Fruit fly (Drosophila melanogaster) whole organism: ENCODE measurements around the gene Kots.

Source experiments
- CG8478 ChIP-seq: fragments of >200 bp; optimal IDR thresholded peaks from 2 replicates; lab custom pipeline; 2018; ENCODE audit warnings: inconsistent platforms
- Dll ChIP-seq: fragments of >200 bp; optimal IDR thresholded peaks from 2 replicates; lab custom pipeline; 2017
- EcR ChIP-seq, 2 experiments: fragments of >200 bp; optimal IDR thresholded peaks; 2 replicates each; lab custom pipeline; 2017; ENCODE audit warnings: missing biosample characterization in 2 of 2, missing genetic modification characterization in 2 of 2, missing genetic modification reagents in 2 of 2
- pan ChIP-seq: fragments of >200 bp; optimal IDR thresholded peaks from 2 replicates; lab custom pipeline; 2017
- psq ChIP-seq: fragments of >200 bp; optimal IDR thresholded peaks from 2 replicates; lab custom pipeline; 2017
- usp ChIP-seq: fragments of >200 bp; optimal IDR thresholded peaks from 2 replicates; lab custom pipeline; 2017; ENCODE audit warnings: missing biosample characterization, missing genetic modification characterization, mixed read lengths

DNA sequence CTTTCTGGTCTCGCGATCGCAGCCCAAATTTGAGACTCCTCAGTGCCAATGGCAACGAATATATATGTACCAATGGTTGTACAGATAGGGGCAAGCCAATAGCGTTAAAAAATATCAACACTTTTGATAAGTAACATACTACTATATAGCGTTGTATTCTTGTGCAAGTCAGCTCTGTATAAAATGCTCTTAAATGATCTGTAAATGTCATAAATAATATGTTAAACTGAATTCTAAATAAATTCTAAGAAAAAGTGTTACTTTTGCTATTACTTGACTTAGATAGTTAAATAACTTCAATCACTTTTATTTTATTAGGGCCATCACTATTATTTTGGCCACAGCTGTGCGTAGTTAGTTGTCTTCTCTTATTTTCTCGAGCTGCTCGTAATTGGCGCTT, 29.4 kb downstream of the Kots start:
- no peak for TF ChIP-seq usp
- no peak for TF ChIP-seq CG8478 (lab: Kevin White, UChicago)
- no peak for TF ChIP-seq pan
- TF ChIP-seq psq (lab: Kevin White, UChicago) = no peak
- TF ChIP-seq Dll (lab: Kevin White, UChicago) = no peak
- no peak for TF ChIP-seq EcR (GFP tag; optimal IDR thresholded peaks at IDR 0.05; lab: Kevin White, UChicago)
